Fruit fly (Drosophila melanogaster) whole organism, embryonic: ENCODE measurements around the gene Lsd-1.

Experiments
- Ada2b ChIP-seq: fragments of 200-800 bp; sonication (Bioruptor generic); IDR thresholded peaks from 2 replicates; pipeline ENCODE4 v1.3.6; 2022; ENCODE audit warnings: missing biosample characterization, missing genetic modification characterization
- CG10147 ChIP-seq: fragments of 200-800 bp; sonication (Bioruptor generic); optimal IDR thresholded peaks from 2 replicates; lab custom pipeline; 2019; ENCODE audit warnings: missing biosample characterization, mild to moderate bottlenecking, missing genetic modification characterization, moderate library complexity
- CG11247 ChIP-seq: fragments of 200-800 bp; sonication (Bioruptor generic); IDR thresholded peaks from 2 replicates; pipeline ENCODE4 v1.3.6; 2022; ENCODE audit warnings: missing biosample characterization, missing genetic modification characterization
- CG11695 ChIP-seq: fragments of 200-800 bp; sonication (Bioruptor generic); IDR thresholded peaks from 3 replicates; pipeline ENCODE4 v1.3.6; 2022; ENCODE audit warnings: missing biosample characterization, missing genetic modification characterization
- CG12071 ChIP-seq: fragments of 200-800 bp; sonication (Bioruptor generic); optimal IDR thresholded peaks from 3 replicates; lab custom pipeline; 2018; ENCODE audit warnings: missing biosample characterization, mild to moderate bottlenecking, missing genetic modification characterization
- CG12769 ChIP-seq: fragments of 200-800 bp; sonication (Bioruptor generic); optimal IDR thresholded peaks from 2 replicates; lab custom pipeline; 2019; ENCODE audit warnings: missing biosample characterization, mild to moderate bottlenecking, missing genetic modification characterization, moderate library complexity
- CG13775 ChIP-seq: fragments of 200-800 bp; sonication (Bioruptor generic); optimal IDR thresholded peaks from 3 replicates; lab custom pipeline; 2017; ENCODE audit warnings: missing biosample characterization, mild to moderate bottlenecking, missing genetic modification characterization
- CG14667 ChIP-seq: fragments of 200-800 bp; sonication (Bioruptor generic); IDR thresholded peaks from 2 replicates; pipeline ENCODE4 v1.3.6; 2022; ENCODE audit warnings: missing biosample characterization, missing genetic modification characterization
- CG15696 ChIP-seq: fragments of 200-800 bp; sonication (Bioruptor generic); optimal IDR thresholded peaks from 2 replicates; lab custom pipeline; 2019; ENCODE audit warnings: missing biosample characterization, mild to moderate bottlenecking, missing genetic modification characterization, moderate library complexity
- CG1647 ChIP-seq: fragments of 200-800 bp; sonication (Bioruptor generic); optimal IDR thresholded peaks from 3 replicates; lab custom pipeline; 2016; ENCODE audit warnings: missing biosample characterization, missing genetic modification characterization
- CG2116 ChIP-seq: fragments of 200-800 bp; sonication (Bioruptor generic); optimal IDR thresholded peaks from 3 replicates; lab custom pipeline; 2018; ENCODE audit warnings: missing biosample characterization, mild to moderate bottlenecking, missing genetic modification characterization
- CG2712 ChIP-seq: fragments of 200-800 bp; optimal IDR thresholded peaks from 3 replicates; lab custom pipeline; 2019; ENCODE audit warnings: missing biosample characterization, mild to moderate bottlenecking, missing genetic modification characterization, moderate library complexity
- CG5245 ChIP-seq: fragments of 200-800 bp; sonication (Bioruptor generic); optimal IDR thresholded peaks from 3 replicates; lab custom pipeline; 2016; ENCODE audit warnings: missing biosample characterization, missing genetic modification characterization
- CG5953 ChIP-seq: fragments of 200-800 bp; sonication (Bioruptor generic); IDR thresholded peaks from 2 replicates; pipeline ENCODE4 v1.3.6; 2022; ENCODE audit warnings: missing biosample characterization, missing genetic modification characterization
- CG8924 ChIP-seq: fragments of 200-800 bp; optimal IDR thresholded peaks from 3 replicates; lab custom pipeline; 2019; ENCODE audit warnings: missing biosample characterization, mild to moderate bottlenecking, missing genetic modification characterization, moderate library complexity
- D19B ChIP-seq: fragments of 200-800 bp; sonication (Bioruptor generic); optimal IDR thresholded peaks from 2 replicates; lab custom pipeline; 2017; ENCODE audit warnings: missing biosample characterization, mild to moderate bottlenecking, missing genetic modification characterization
- Fer1 ChIP-seq: fragments of 200-800 bp; sonication (Bioruptor generic); optimal IDR thresholded peaks from 2 replicates; lab custom pipeline; 2017; ENCODE audit warnings: missing biosample characterization, mild to moderate bottlenecking, missing genetic modification characterization
- HLH4C ChIP-seq: fragments of 200-800 bp; sonication (Bioruptor generic); IDR thresholded peaks from 3 replicates; pipeline ENCODE4 v1.3.6; 2022; ENCODE audit warnings: missing biosample characterization, missing genetic modification characterization; ENCODE audit not compliant: partially characterized antibody
- Hand ChIP-seq: fragments of 200-800 bp; sonication (Bioruptor generic); optimal IDR thresholded peaks from 2 replicates; lab custom pipeline; 2017; ENCODE audit warnings: mild to moderate bottlenecking, missing biosample characterization, missing genetic modification reagents, missing genetic modification characterization
- MBD-R2 ChIP-seq: fragments of 200-800 bp; sonication (Bioruptor generic); IDR thresholded peaks from 2 replicates; pipeline ENCODE4 v1.3.6; 2022; ENCODE audit warnings: missing biosample characterization, missing genetic modification characterization
- Mrtf ChIP-seq: fragments of 200-800 bp; sonication (Bioruptor generic); IDR thresholded peaks from 3 replicates; pipeline ENCODE4 v1.3.6; 2022; ENCODE audit warnings: missing biosample characterization, missing genetic modification characterization
- Myb ChIP-seq: fragments of 200-800 bp; sonication (Bioruptor generic); optimal IDR thresholded peaks from 2 replicates; lab custom pipeline; 2016; ENCODE audit warnings: missing biosample characterization, missing genetic modification characterization
- Oaz ChIP-seq: fragments of 200-800 bp; sonication (Bioruptor generic); IDR thresholded peaks from 2 replicates; pipeline ENCODE4 v1.3.6; 2022; ENCODE audit warnings: missing biosample characterization, missing genetic modification characterization
- Ravus ChIP-seq: fragments of 200-800 bp; sonication (Bioruptor generic); IDR thresholded peaks from 2 replicates; pipeline ENCODE4 v1.3.6; 2022; ENCODE audit warnings: missing biosample characterization, missing genetic modification characterization
- ara ChIP-seq: fragments of 200-800 bp; sonication (Bioruptor generic); IDR thresholded peaks from 2 replicates; pipeline ENCODE4 v1.3.6; 2022; ENCODE audit warnings: missing biosample characterization, missing genetic modification characterization
- ci ChIP-seq: fragments of 200-800 bp; sonication (Bioruptor generic); IDR thresholded peaks from 3 replicates; pipeline ENCODE4 v1.3.6; 2022; ENCODE audit warnings: missing biosample characterization, missing genetic modification characterization
- crc ChIP-seq: fragments of 200-800 bp; sonication (Bioruptor generic); optimal IDR thresholded peaks from 2 replicates; lab custom pipeline; 2016; ENCODE audit warnings: missing biosample characterization, missing genetic modification characterization
- dysf ChIP-seq: fragments of 200-800 bp; sonication (Bioruptor generic); IDR thresholded peaks from 3 replicates; pipeline ENCODE4 v1.3.6; 2022; ENCODE audit warnings: missing biosample characterization, missing genetic modification characterization
- esg ChIP-seq: fragments of 200-800 bp; sonication (Bioruptor generic); conservative IDR thresholded peaks from 2 replicates; pipeline ENCODE4 v1.3.6; 2022; ENCODE audit warnings: missing biosample characterization, missing genetic modification characterization
- fd102C ChIP-seq: fragments of 200-800 bp; sonication (Bioruptor generic); optimal IDR thresholded peaks from 2 replicates; lab custom pipeline; 2018; ENCODE audit warnings: missing biosample characterization, mild to moderate bottlenecking, missing genetic modification characterization, moderate library complexity
- fu2 ChIP-seq: fragments of 200-800 bp; sonication (Bioruptor generic); optimal IDR thresholded peaks from 2 replicates; lab custom pipeline; 2016; ENCODE audit warnings: missing biosample characterization, missing genetic modification characterization
- grau ChIP-seq: fragments of 200-800 bp; optimal IDR thresholded peaks from 3 replicates; lab custom pipeline; 2019; ENCODE audit warnings: missing biosample characterization, mild to moderate bottlenecking, missing genetic modification characterization, moderate library complexity
- gro ChIP-seq: fragments of 200-800 bp; sonication (Bioruptor generic); optimal IDR thresholded peaks from 2 replicates; lab custom pipeline; 2016; ENCODE audit warnings: missing biosample characterization, missing genetic modification characterization
- hbn ChIP-seq: fragments of 200-800 bp; sonication (Bioruptor generic); IDR thresholded peaks from 2 replicates; pipeline ENCODE4 v1.3.6; 2022; ENCODE audit warnings: missing biosample characterization, missing genetic modification characterization; ENCODE audit not compliant: partially characterized antibody
- jigr1 ChIP-seq: fragments of 200-800 bp; sonication (Bioruptor generic); IDR thresholded peaks from 3 replicates; pipeline ENCODE4 v1.3.6; 2022; ENCODE audit warnings: missing biosample characterization, missing genetic modification characterization
- lab ChIP-seq: fragments of 200-800 bp; sonication (Bioruptor generic); optimal IDR thresholded peaks from 3 replicates; lab custom pipeline; 2017; ENCODE audit warnings: missing biosample characterization, missing genetic modification characterization, mild to moderate bottlenecking, moderate library complexity, missing genetic modification reagents
- lbe ChIP-seq: fragments of 200-800 bp; sonication (Bioruptor generic); optimal IDR thresholded peaks from 2 replicates; lab custom pipeline; 2016; ENCODE audit warnings: missing biosample characterization, mild to moderate bottlenecking, missing genetic modification characterization
- luna ChIP-seq: fragments of 200-800 bp; sonication (Bioruptor generic); optimal IDR thresholded peaks from 2 replicates; lab custom pipeline; 2016; ENCODE audit warnings: missing biosample characterization, missing genetic modification characterization
- nerfin-1 ChIP-seq: fragments of 200-800 bp; sonication (Bioruptor generic); optimal IDR thresholded peaks from 3 replicates; lab custom pipeline; 2019; ENCODE audit warnings: missing biosample characterization, mild to moderate bottlenecking, missing genetic modification characterization, moderate library complexity
- nom ChIP-seq: fragments of 200-800 bp; sonication (Bioruptor generic); optimal IDR thresholded peaks from 2 replicates; lab custom pipeline; 2017; ENCODE audit warnings: missing biosample characterization, missing genetic modification characterization, mild to moderate bottlenecking, moderate library complexity, missing genetic modification reagents
- oc ChIP-seq: fragments of 200-800 bp; sonication (Bioruptor generic); optimal IDR thresholded peaks from 2 replicates; lab custom pipeline; 2018; ENCODE audit warnings: missing biosample characterization, mild to moderate bottlenecking, missing genetic modification characterization, moderate library complexity
- pho ChIP-seq: fragments of 200-800 bp; sonication (Bioruptor generic); optimal IDR thresholded peaks from 2 replicates; lab custom pipeline; 2016; ENCODE audit warnings: missing biosample characterization, missing genetic modification characterization
- row ChIP-seq: fragments of 200-800 bp; sonication (Bioruptor generic); IDR thresholded peaks from 3 replicates; pipeline ENCODE4 v1.3.6; 2022; ENCODE audit warnings: missing biosample characterization, missing genetic modification characterization
- seq ChIP-seq: fragments of 200-800 bp; sonication (Bioruptor generic); IDR thresholded peaks from 2 replicates; pipeline ENCODE4 v1.3.6; 2022; ENCODE audit warnings: missing biosample characterization, missing genetic modification characterization
- sna ChIP-seq: fragments of 200-800 bp; sonication (Bioruptor generic); IDR thresholded peaks from 2 replicates; pipeline ENCODE4 v1.3.6; 2022; ENCODE audit warnings: missing biosample characterization, missing genetic modification characterization; ENCODE audit not compliant: partially characterized antibody
- ttk ChIP-seq: fragments of 200-800 bp; sonication (Bioruptor generic); IDR thresholded peaks from 2 replicates; pipeline ENCODE4 v2.1.2; 2022; ENCODE audit warnings: missing biosample characterization, missing genetic modification characterization
- usp ChIP-seq: fragments of >200 bp; optimal IDR thresholded peaks from 2 replicates; lab custom pipeline; 2017; ENCODE audit warnings: missing biosample characterization, missing genetic modification characterization
- wek ChIP-seq: fragments of 200-800 bp; sonication (Bioruptor generic); optimal IDR thresholded peaks from 3 replicates; lab custom pipeline; 2018; ENCODE audit warnings: missing biosample characterization, mild to moderate bottlenecking, missing genetic modification characterization, moderate library complexity
- wor ChIP-seq: fragments of 200-800 bp; sonication (Bioruptor generic); IDR thresholded peaks from 2 replicates; pipeline ENCODE4 v1.3.6; 2022; ENCODE audit warnings: missing biosample characterization, missing genetic modification characterization
- zen ChIP-seq: fragments of 200-800 bp; sonication (Bioruptor generic); optimal IDR thresholded peaks from 3 replicates; lab custom pipeline; 2018; ENCODE audit warnings: missing biosample characterization, mild to moderate bottlenecking, missing genetic modification characterization, moderate library complexity

The Lsd-1 gene

dm6 chr3R:23767417-23767853, 3.8 kb downstream of the Lsd-1 start, which contains the start of the genes CG10214 and CG10375 (continued):
- TF ChIP-seq zen (tag; lab: Kevin White, UChicago) (peak; percentile 78), lbe (GFP tag; lab: Kevin White, UChicago) (peak; percentile 69), MBD-R2 (GFP tag; lab: Robert Waterston, UW) (peak; percentile 92), luna (GFP tag; lab: Kevin White, UChicago) (peak; percentile 18), Ravus (GFP tag; lab: Robert Waterston, UW) (no peak), fd102C (GFP tag; lab: Kevin White, UChicago) (peak; percentile 15), nerfin-1 (tag; lab: Kevin White, UChicago) (peak; percentile 64), usp (GFP tag; lab: Kevin White, UChicago) (no peak), hbn (GFP tag; lab: Robert Waterston, UW) (peak; percentile 34; the same call in 1 of the 2 replicates), CG12071 (GFP tag; lab: Kevin White, UChicago) (peak; percentile 11), jigr1 (GFP tag; lab: Robert Waterston, UW) (no peak), CG5245 (GFP tag; lab: Kevin White, UChicago) (peak; percentile 42), CG14667 (GFP tag; lab: Robert Waterston, UW) (no peak), ara (GFP tag; lab: Robert Waterston, UW) (peak; percentile 10; the same call in 1 of the 2 replicates), CG10147 (GFP tag; lab: Kevin White, UChicago) (peak; percentile 58), D19B (GFP tag; lab: Kevin White, UChicago) (peak; percentile 27), CG5953 (no peak), seq (GFP tag; lab: Robert Waterston, UW) (peak; percentile 44; the same call in 1 of the 2 replicates), Myb (GFP tag; lab: Kevin White, UChicago) (peak; percentile 85), crc (peak; percentile 64), CG15696 (tag; lab: Kevin White, UChicago) (peak; percentile 52), CG13775 (GFP tag; lab: Kevin White, UChicago) (peak; percentile 62), ttk (GFP tag; lab: Robert Waterston, UW) (peak; percentile 52), ci (GFP tag; lab: Robert Waterston, UW) (peak; percentile 88), CG11695 (peak; percentile 35; the same call in 1 of the 3 replicates), nom (GFP tag; lab: Kevin White, UChicago) (peak; percentile 44), lab (GFP tag; lab: Kevin White, UChicago) (peak; percentile 70), HLH4C (GFP tag; lab: Robert Waterston, UW) (no peak; the same call in 2 of the 3 replicates), gro (GFP tag; lab: Kevin White, UChicago) (peak; percentile 80), CG12769 (tag; lab: Kevin White, UChicago) (no peak), Fer1 (peak; percentile 82), Mrtf (GFP tag; lab: Robert Waterston, UW) (no peak), CG8924 (tag; lab: Kevin White, UChicago) (peak; percentile 72), Oaz (GFP tag; lab: Robert Waterston, UW) (no peak), dysf (GFP tag; lab: Robert Waterston, UW) (peak; percentile 64), row (GFP tag; lab: Robert Waterston, UW) (peak; percentile 85), CG11247 (GFP tag; lab: Robert Waterston, UW) (0 out of 2 replicates have a peak, but pooled peaks have one; percentile 37), grau (tag; lab: Kevin White, UChicago) (peak; percentile 74), Ada2b (GFP tag; lab: Robert Waterston, UW) (peak; percentile 35; the same call in 1 of the 2 replicates), wor (GFP tag; lab: Robert Waterston, UW) (peak; percentile 44; the same call in 1 of the 2 replicates), CG1647 (peak; percentile 82), pho (GFP tag; lab: Kevin White, UChicago) (peak; percentile 81), sna (GFP tag; lab: Robert Waterston, UW) (no peak), oc (tag; lab: Kevin White, UChicago) (no peak), esg (GFP tag; lab: Robert Waterston, UW) (0 out of 2 replicates have a peak, but pooled peaks have one; percentile 35), wek (GFP tag; lab: Kevin White, UChicago) (peak; percentile 100), fu2 (peak; percentile 79), CG2712 (tag; lab: Kevin White, UChicago) (peak; percentile 78), Hand (GFP tag; lab: Kevin White, UChicago) (no peak), CG2116 (peak; percentile 69)
